Fruit fly (Drosophila melanogaster): ENCODE results near the gene Prx2.
A peak's percentile ranks its signal among the peaks of the same experiment; 100 is the strongest.

Prx2 gene

DNA sequence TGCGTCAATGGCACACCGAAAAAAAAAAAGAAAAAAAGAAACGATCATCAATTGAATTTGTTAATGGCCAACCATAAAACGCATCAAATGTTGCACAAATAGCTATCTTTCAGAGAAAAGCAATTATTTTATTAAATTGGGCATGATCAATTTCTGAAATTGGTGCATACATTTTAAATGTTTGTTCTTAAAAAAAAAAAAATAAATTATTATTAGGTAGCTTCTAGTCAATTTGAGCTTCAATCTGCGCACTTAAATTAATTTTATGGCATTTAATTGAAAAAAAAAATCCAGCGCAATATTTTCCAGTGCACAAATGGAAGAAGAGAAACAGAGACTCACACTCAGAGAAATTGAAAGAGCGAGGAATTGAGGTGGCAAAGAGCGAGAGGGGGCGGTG is 6.5 kb upstream of the Prx2 start (continued):
- TF ChIP-seq achi (GFP tag; optimal IDR thresholded peaks at IDR 0.05) (peak; percentile 60), dsx (GFP tag; optimal IDR thresholded peaks at IDR 0.05; ENCODE audit: poor library complexity, severe bottlenecking) (no peak), CG16779 (tag; optimal IDR thresholded peaks at IDR 0.05) (no peak), OdsH (GFP tag; optimal IDR thresholded peaks at IDR 0.05) (peak; percentile 72)

DNA sequence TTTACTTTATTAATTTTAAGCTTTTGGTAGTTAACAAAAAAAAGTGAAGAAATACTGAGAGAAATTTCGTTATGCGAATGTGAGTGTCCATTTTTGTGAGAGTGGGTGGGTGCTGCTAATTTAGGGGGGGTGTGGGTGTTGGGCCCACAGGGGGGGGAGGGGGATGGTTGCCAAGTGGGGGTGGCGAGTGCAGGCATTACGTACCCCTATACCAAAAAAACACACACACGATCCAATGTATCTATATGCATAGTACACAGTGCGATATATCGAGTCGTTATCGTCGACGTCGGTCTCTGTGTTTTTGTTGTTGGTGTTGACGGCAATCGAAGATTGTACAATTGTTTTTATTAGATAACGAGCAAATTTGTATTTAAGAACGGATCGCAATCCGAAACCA is 6.1 kb upstream of the Prx2 start:
- TF ChIP-seq acj6 (GFP tag; optimal IDR thresholded peaks at IDR 0.05) (no peak), Met (GFP tag; optimal IDR thresholded peaks at IDR 0.05) (no peak), fkh (GFP tag; optimal IDR thresholded peaks at IDR 0.05) (peak; percentile 77), CG11762 (GFP tag; optimal IDR thresholded peaks at IDR 0.05; ENCODE audit: insufficient read depth) (no peak), CG9139 (GFP tag; optimal IDR thresholded peaks at IDR 0.05) (no peak), Ets96B (tag; optimal IDR thresholded peaks at IDR 0.05) (no peak)

DNA sequence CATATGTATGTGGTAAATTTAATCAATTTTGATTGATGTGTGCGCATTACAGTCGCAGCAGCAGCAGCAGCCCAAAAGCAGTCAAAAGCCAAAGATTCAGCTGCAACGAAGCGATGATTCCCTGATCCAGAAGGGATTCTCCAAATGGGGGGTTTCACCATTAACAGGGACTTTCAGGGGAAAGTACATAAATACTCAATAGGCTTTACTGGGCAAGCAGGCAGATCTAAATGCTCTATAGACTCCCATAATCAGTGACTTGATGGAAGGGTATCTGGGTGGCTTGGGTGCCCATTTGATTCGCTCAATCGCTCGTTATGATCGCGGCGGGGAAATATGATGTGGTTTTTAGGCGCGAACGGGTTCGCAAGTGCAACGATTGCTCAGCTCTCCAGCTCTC is 4.3 kb upstream of the Prx2 start:
- TF ChIP-seq Eip93F (GFP tag; optimal IDR thresholded peaks at IDR 0.05), result no peak
- no peak for TF ChIP-seq dac (GFP tag; optimal IDR thresholded peaks at IDR 0.05)
- TF ChIP-seq CG11762 (GFP tag; optimal IDR thresholded peaks at IDR 0.05; ENCODE audit: insufficient read depth), result no peak
- TF ChIP-seq Sox15 (GFP tag; optimal IDR thresholded peaks at IDR 0.05), result peak; percentile 2
- TF ChIP-seq CG10669 (GFP tag; optimal IDR thresholded peaks at IDR 0.05), result no peak
- peak; percentile 35; the same call in 1 of the 3 replicates for TF ChIP-seq CG8119 (GFP tag; IDR thresholded peaks at IDR 0.05)
- TF ChIP-seq CG34406 (GFP tag; optimal IDR thresholded peaks at IDR 0.05), result no peak
- peak; percentile 80 for TF ChIP-seq svp (GFP tag)
- TF ChIP-seq Ets96B (tag; optimal IDR thresholded peaks at IDR 0.05), result no peak
- TF ChIP-seq fkh (GFP tag; optimal IDR thresholded peaks at IDR 0.05), result no peak
- TF ChIP-seq net (GFP tag; optimal IDR thresholded peaks at IDR 0.05), result no peak
- no peak for TF ChIP-seq Hr38 (GFP tag; optimal IDR thresholded peaks at IDR 0.05)
- no peak for TF ChIP-seq CG10631 (GFP tag; optimal IDR thresholded peaks at IDR 0.05)
- TF ChIP-seq Smox (GFP tag; optimal IDR thresholded peaks at IDR 0.05), result peak; percentile 17
- TF ChIP-seq pdm3 (GFP tag; optimal IDR thresholded peaks at IDR 0.05), result peak; percentile 25
- no peak for TF ChIP-seq Sox14 (GFP tag; optimal IDR thresholded peaks at IDR 0.05)
- no peak for TF ChIP-seq fd59A (GFP tag; optimal IDR thresholded peaks at IDR 0.05)
- no peak for TF ChIP-seq fd85E (GFP tag; optimal IDR thresholded peaks at IDR 0.05)
- TF ChIP-seq CG8632 (GFP tag; optimal IDR thresholded peaks at IDR 0.05), result no peak
- TF ChIP-seq achi (GFP tag; optimal IDR thresholded peaks at IDR 0.05), result no peak
- TF ChIP-seq Eip75B (GFP tag; optimal IDR thresholded peaks at IDR 0.05), result no peak
- TF ChIP-seq CG11294 (GFP tag; IDR thresholded peaks at IDR 0.05), result no peak
- peak; percentile 43 for TF ChIP-seq CG32006 (GFP tag; optimal IDR thresholded peaks at IDR 0.05)
- peak; percentile 41; the same call in 1 of the 3 replicates for TF ChIP-seq eg (GFP tag; IDR thresholded peaks at IDR 0.05)
- TF ChIP-seq Gug (GFP tag; IDR thresholded peaks at IDR 0.05), result no peak
- peak; percentile 53 for TF ChIP-seq CG15336 (GFP tag; IDR thresholded peaks at IDR 0.05)
- peak; percentile 47 for TF ChIP-seq CG6276 (GFP tag; optimal IDR thresholded peaks at IDR 0.05)
- peak; percentile 51 for TF ChIP-seq Eip78C (GFP tag)
- TF ChIP-seq Hr4 (GFP tag; optimal IDR thresholded peaks at IDR 0.05), result no peak
- no peak for TF ChIP-seq CG3032 (tag; optimal IDR thresholded peaks at IDR 0.05)
- TF ChIP-seq CG6808 (GFP tag; optimal IDR thresholded peaks at IDR 0.05), result no peak
- TF ChIP-seq vri (GFP tag; optimal IDR thresholded peaks at IDR 0.05), result peak; percentile 16
- no peak for TF ChIP-seq CG8319 (GFP tag; optimal IDR thresholded peaks at IDR 0.05)
- TF ChIP-seq CG3919 (GFP tag; optimal IDR thresholded peaks at IDR 0.05), result no peak
- peak; percentile 29 for TF ChIP-seq cyc (GFP tag; optimal IDR thresholded peaks at IDR 0.05)
- TF ChIP-seq CG16779 (tag; optimal IDR thresholded peaks at IDR 0.05), result no peak
- no peak for TF ChIP-seq dsx (GFP tag; optimal IDR thresholded peaks at IDR 0.05; ENCODE audit: poor library complexity, severe bottlenecking)
- peak; percentile 51 for TF ChIP-seq Hr39 (GFP tag; optimal IDR thresholded peaks at IDR 0.05)
- TF ChIP-seq CG6163 (GFP tag; IDR thresholded peaks at IDR 0.05), result peak; percentile 31; the same call in 1 of the 3 replicates
- peak; percentile 6 for TF ChIP-seq topi (GFP tag; optimal IDR thresholded peaks at IDR 0.05)
- peak; percentile 49 for TF ChIP-seq Met (GFP tag; optimal IDR thresholded peaks at IDR 0.05)
- TF ChIP-seq CG1621 (tag; optimal IDR thresholded peaks at IDR 0.05), result no peak
- peak; percentile 12 for TF ChIP-seq Sox102F (GFP tag; optimal IDR thresholded peaks at IDR 0.05)
- no peak for TF ChIP-seq CG11902 (GFP tag; optimal IDR thresholded peaks at IDR 0.05)
- TF ChIP-seq CG7368 (GFP tag; optimal IDR thresholded peaks at IDR 0.05), result no peak
- TF ChIP-seq OdsH (GFP tag; optimal IDR thresholded peaks at IDR 0.05), result peak; percentile 7
